Fruit fly (Drosophila melanogaster) whole organism, adult: ENCODE results near the gene CG32755.
"Not testable (repeated sequence)": the region's sequence is repeated elsewhere in the genome, so short reads cannot be mapped to it uniquely, and the experiment has no call there.

Experiments
- CG11617 ChIP-seq: fragments of 200-800 bp; sonication (Bioruptor generic); optimal IDR thresholded peaks from 2 replicates; lab custom pipeline; 2017; ENCODE audit warnings: mild to moderate bottlenecking, missing biosample characterization, missing genetic modification reagents, missing genetic modification characterization
- CG12768 ChIP-seq: fragments of 200-800 bp; sonication (Bioruptor generic); optimal IDR thresholded peaks from 2 replicates; lab custom pipeline; 2017; ENCODE audit warnings: missing biosample characterization, missing genetic modification characterization, mild to moderate bottlenecking, moderate library complexity, missing genetic modification reagents
- CG14711 ChIP-seq: fragments of 200-800 bp; sonication (Bioruptor generic); optimal IDR thresholded peaks from 2 replicates; lab custom pipeline; 2018; ENCODE audit warnings: missing biosample characterization, mild to moderate bottlenecking, missing genetic modification characterization, moderate library complexity
- CG1620 ChIP-seq: fragments of 200-800 bp; sonication (Bioruptor generic); optimal IDR thresholded peaks from 2 replicates; lab custom pipeline; 2016; ENCODE audit warnings: missing biosample characterization, missing genetic modification characterization
- CG33017 ChIP-seq: fragments of 200-800 bp; sonication (Bioruptor generic); optimal IDR thresholded peaks from 2 replicates; lab custom pipeline; 2018; ENCODE audit warnings: missing biosample characterization, mild to moderate bottlenecking, missing genetic modification characterization, moderate library complexity
- CG5204 ChIP-seq: fragments of 200-800 bp; sonication (Bioruptor generic); optimal IDR thresholded peaks from 2 replicates; lab custom pipeline; 2016; ENCODE audit warnings: missing biosample characterization, missing genetic modification characterization
- CG7045 ChIP-seq: fragments of 200-800 bp; sonication (Bioruptor generic); optimal IDR thresholded peaks from 2 replicates; lab custom pipeline; 2017; ENCODE audit warnings: missing biosample characterization, mild to moderate bottlenecking, missing genetic modification characterization
- CG7101 ChIP-seq: fragments of 200-800 bp; sonication (Bioruptor generic); optimal IDR thresholded peaks from 2 replicates; lab custom pipeline; 2018; ENCODE audit warnings: missing biosample characterization, mild to moderate bottlenecking, missing genetic modification characterization, moderate library complexity
- Clk ChIP-seq: fragments of 200-800 bp; sonication (Bioruptor generic); optimal IDR thresholded peaks from 2 replicates; lab custom pipeline; 2017; ENCODE audit warnings: missing biosample characterization, missing genetic modification characterization
- Crg-1 ChIP-seq: fragments of 200-800 bp; sonication (Bioruptor generic); optimal IDR thresholded peaks from 2 replicates; lab custom pipeline; 2016; ENCODE audit warnings: missing biosample characterization, missing genetic modification characterization
- Hr96 ChIP-seq: fragments of 200-800 bp; sonication (Bioruptor generic); optimal IDR thresholded peaks from 2 replicates; lab custom pipeline; 2016; ENCODE audit warnings: missing biosample characterization, missing genetic modification characterization
- Mnt ChIP-seq: fragments of 200-800 bp; sonication (Bioruptor generic); optimal IDR thresholded peaks from 2 replicates; lab custom pipeline; 2016; ENCODE audit warnings: missing biosample characterization, mild to moderate bottlenecking, missing genetic modification characterization
- bab1 ChIP-seq: fragments of 200-800 bp; sonication (Bioruptor generic); optimal IDR thresholded peaks from 3 replicates; lab custom pipeline; 2019; ENCODE audit warnings: missing biosample characterization, mild to moderate bottlenecking, missing genetic modification characterization, moderate library complexity
- cic ChIP-seq: fragments of 200-800 bp; sonication (Bioruptor generic); optimal IDR thresholded peaks from 2 replicates; lab custom pipeline; 2017; ENCODE audit warnings: missing biosample characterization, mild to moderate bottlenecking, missing genetic modification characterization, moderate library complexity
- cnc ChIP-seq, 2 experiments: fragments of >200 bp; optimal IDR thresholded peaks; 2 replicates each; lab custom pipeline; 2017
- kay ChIP-seq: fragments of 200-800 bp; sonication (Bioruptor generic); peaks from one replicate; lab custom pipeline; 2016; ENCODE audit warnings: missing biosample characterization, missing genetic modification characterization, borderline replicate concordance
- ovo ChIP-seq: fragments of 200-800 bp; sonication (Bioruptor generic); optimal IDR thresholded peaks from 2 replicates; lab custom pipeline; 2016; ENCODE audit warnings: missing biosample characterization, missing genetic modification characterization
- pad ChIP-seq: fragments of 200-800 bp; sonication (Bioruptor generic); optimal IDR thresholded peaks from 3 replicates; lab custom pipeline; 2017; ENCODE audit warnings: missing biosample characterization, missing genetic modification characterization, mild to moderate bottlenecking, moderate library complexity, missing genetic modification reagents
- tj ChIP-seq: fragments of 200-800 bp; sonication (Bioruptor generic); optimal IDR thresholded peaks from 3 replicates; lab custom pipeline; 2017; ENCODE audit warnings: missing biosample characterization, mild to moderate bottlenecking, missing genetic modification characterization, moderate library complexity
- toe ChIP-seq: fragments of 200-800 bp; sonication (Bioruptor generic); optimal IDR thresholded peaks from 2 replicates; lab custom pipeline; 2016; ENCODE audit warnings: missing biosample characterization, missing genetic modification characterization

Gene CG32755

dm6 chrX:5926718-5927117, 23.3 kb upstream of the CG32755 start:
- TF ChIP-seq tj (GFP tag; lab: Kevin White, UChicago) (peak; percentile 1), Mnt (GFP tag; lab: Kevin White, UChicago) (no peak), CG11617 (GFP tag; lab: Kevin White, UChicago) (no peak), Clk (GFP tag; lab: Kevin White, UChicago) (no peak), kay (GFP tag; lab: Kevin White, UChicago) (no peak), bab1 (peak; percentile 73), CG14711 (peak; percentile 4)

dm6 chrX:5932345-5932995, 17.6 kb upstream of the CG32755 start:
- TF ChIP-seq Clk (GFP tag; lab: Kevin White, UChicago) = no peak
- TF ChIP-seq ovo (GFP tag; lab: Kevin White, UChicago) = peak; percentile 13
- TF ChIP-seq bab1 = peak; percentile 96
- peak; percentile 69 for TF ChIP-seq CG14711
- peak; percentile 63 for TF ChIP-seq pad (GFP tag; lab: Kevin White, UChicago)
- TF ChIP-seq CG12768 = no peak
- peak; percentile 70 for TF ChIP-seq CG7101 (tag; lab: Kevin White, UChicago)
- no peak for TF ChIP-seq cnc (optimal IDR thresholded peaks at IDR 0.05; lab: Kevin White, UChicago)
- no peak for TF ChIP-seq CG7045 (GFP tag; lab: Kevin White, UChicago)
- TF ChIP-seq kay (GFP tag; lab: Kevin White, UChicago) = no peak
- TF ChIP-seq Hr96 = peak; percentile 27
- TF ChIP-seq Crg-1 (GFP tag; lab: Kevin White, UChicago) = peak; percentile 21
- TF ChIP-seq tj (GFP tag; lab: Kevin White, UChicago) = peak; percentile 69
- TF ChIP-seq CG1620 = peak; percentile 79

dm6 chrX:5935072-5935738, 14.8 kb upstream of the CG32755 start:
- TF ChIP-seq CG7045 (GFP tag; lab: Kevin White, UChicago) (peak; percentile 14), CG1620 (no peak), CG7101 (tag; lab: Kevin White, UChicago) (peak; percentile 33), cnc (optimal IDR thresholded peaks at IDR 0.05; lab: Kevin White, UChicago) (no peak), tj (GFP tag; lab: Kevin White, UChicago) (peak; percentile 82), CG12768 (peak; percentile 17), bab1 (no peak), kay (GFP tag; lab: Kevin White, UChicago) (no peak), CG5204 (GFP tag; lab: Kevin White, UChicago) (no peak), toe (GFP tag; lab: Kevin White, UChicago) (no peak), ovo (GFP tag; lab: Kevin White, UChicago) (peak; percentile 57), Mnt (GFP tag; lab: Kevin White, UChicago) (no peak), cic (peak; percentile 17), Clk (GFP tag; lab: Kevin White, UChicago) (no peak), Hr96 (peak; percentile 14), pad (GFP tag; lab: Kevin White, UChicago) (peak; percentile 32), Crg-1 (GFP tag; lab: Kevin White, UChicago) (no peak), CG11617 (GFP tag; lab: Kevin White, UChicago) (peak; percentile 65), CG33017 (no peak), CG14711 (no peak)

- TF ChIP-seq Hr96 = no peak
- TF ChIP-seq ovo (GFP tag; lab: Kevin White, UChicago) = no peak
- TF ChIP-seq Clk (GFP tag; lab: Kevin White, UChicago) = no peak
- no peak for TF ChIP-seq Crg-1 (GFP tag; lab: Kevin White, UChicago)
- TF ChIP-seq CG7045 (GFP tag; lab: Kevin White, UChicago) = no peak
- TF ChIP-seq kay (GFP tag; lab: Kevin White, UChicago) = no peak
- no peak for TF ChIP-seq cnc (optimal IDR thresholded peaks at IDR 0.05; lab: Kevin White, UChicago)
- TF ChIP-seq bab1 = no peak
- TF ChIP-seq CG12768 = no peak
- TF ChIP-seq CG11617 (GFP tag; lab: Kevin White, UChicago) = no peak
- no peak for TF ChIP-seq cic
- TF ChIP-seq tj (GFP tag; lab: Kevin White, UChicago) = no peak
Measured at dm6 chrX:5941824-5942223, 8.2 kb upstream of the CG32755 start.

- TF ChIP-seq cic; CG12768; CG5204 (GFP tag; lab: Kevin White, UChicago): not testable (repeated sequence)
Measured at dm6 chrX:5942306-5942705, 7.7 kb upstream of the CG32755 start, which contains the start of gene CG12728. CG12728 (plus strand) TSS chrX:5942606.

dm6 chrX:5945052-5945830, 4.8 kb upstream of the CG32755 start, which contains the start of gene CG32756:
CG32756 (plus strand) TSS chrX:5945682.
- not testable (repeated sequence) for TF ChIP-seq cic; bab1; tj (GFP tag; lab: Kevin White, UChicago)
